Worm (Caenorhabditis elegans) whole organism, young adult: ENCODE results near the gene spp-30.

Source experiments
- B0019.2 ChIP-seq: fragments of 200-800 bp; sonication (Bioruptor generic); conservative IDR thresholded peaks from 2 replicates; pipeline ENCODE4 v1.3.6; 2022; ENCODE audit warnings: missing genetic modification reagents, missing genetic modification characterization, missing compliant biosample characterization
- F55B11.4 ChIP-seq: sonication (generic microtip); optimal IDR thresholded peaks from 2 replicates; lab custom pipeline; 2016; ENCODE audit warnings: missing compliant biosample characterization, missing genetic modification characterization, borderline replicate concordance; ENCODE audit not compliant: insufficient read depth
- F57A8.1 ChIP-seq: fragments of 200-800 bp; sonication (Bioruptor generic); optimal IDR thresholded peaks from 2 replicates; lab custom pipeline; 2018; ENCODE audit warnings: mild to moderate bottlenecking, missing genetic modification characterization, moderate library complexity, missing compliant biosample characterization
- K12H6.12 ChIP-seq: fragments of 200-800 bp; sonication (Bioruptor generic); optimal IDR thresholded peaks from 2 replicates; lab custom pipeline; 2018; ENCODE audit warnings: mild to moderate bottlenecking, missing genetic modification characterization, missing compliant biosample characterization
- Y53G8AR.9 ChIP-seq: fragments of 200-800 bp; sonication (Bioruptor generic); conservative IDR thresholded peaks from 2 replicates; pipeline ENCODE4 v1.3.6; 2022; ENCODE audit warnings: missing genetic modification reagents, missing genetic modification characterization, missing compliant biosample characterization
- ZK185.1 ChIP-seq: sonication (generic microtip); optimal IDR thresholded peaks from 2 replicates; lab custom pipeline; 2016; ENCODE audit warnings: mild to moderate bottlenecking, missing genetic modification characterization, missing compliant biosample characterization; ENCODE audit not compliant: poor library complexity, severe bottlenecking
- ama-1 ChIP-seq, 3 experiments: fragments of 150-350 bp in 1 of 3; sonication (generic microtip) in 2 of 3; optimal IDR thresholded peaks; 2 replicates each; lab custom pipeline; 2014 to 2018; ENCODE audit warnings: missing biosample characterization in 2 of 3, missing genetic modification characterization in 2 of 3, missing genetic modification reagents in 2 of 3
- athp-1 ChIP-seq: sonication (generic microtip); optimal IDR thresholded peaks from 2 replicates; lab custom pipeline; 2017; ENCODE audit warnings: mild to moderate bottlenecking, missing genetic modification characterization, missing compliant biosample characterization
- bed-1 ChIP-seq: fragments of 200-800 bp; sonication (Bioruptor generic); IDR thresholded peaks from 2 replicates; pipeline ENCODE4 v1.3.6; 2022; ENCODE audit warnings: missing genetic modification reagents, missing genetic modification characterization, missing compliant biosample characterization
- cebp-1 ChIP-seq, 2 experiments: fragments of 200-800 bp in 1 of 2; sonication (Bioruptor generic) in 1 of 2; sonication (generic microtip) in 1 of 2; IDR thresholded peaks in 1 of 2; optimal IDR thresholded peaks in 1 of 2; 2 replicates each; pipeline versions ENCODE4 v1.3.6 to Lab custom; 2017 to 2022; ENCODE audit warnings: missing compliant biosample characterization in 2 of 2, missing genetic modification characterization in 2 of 2, mild to moderate bottlenecking in 1 of 2, missing genetic modification reagents in 1 of 2, moderate library complexity in 1 of 2
- die-1 ChIP-seq: sonication (generic microtip); optimal IDR thresholded peaks from 2 replicates; lab custom pipeline; 2016; ENCODE audit warnings: missing genotype, mild to moderate bottlenecking, missing genetic modification characterization, missing compliant biosample characterization
- hrde-1 ChIP-seq: sonication (generic microtip); optimal IDR thresholded peaks from 2 replicates; lab custom pipeline; 2016; ENCODE audit warnings: missing genetic modification characterization, mild to moderate bottlenecking, missing compliant biosample characterization, moderate library complexity, missing genotype, missing genetic modification reagents, borderline replicate concordance
- let-526 ChIP-seq: fragments of 200-800 bp; sonication (Bioruptor generic); IDR thresholded peaks from 2 replicates; pipeline ENCODE4 v1.3.6; 2022; ENCODE audit warnings: missing genetic modification reagents, missing genetic modification characterization, missing compliant biosample characterization
- lin-40 ChIP-seq: sonication (generic microtip); optimal IDR thresholded peaks from 2 replicates; lab custom pipeline; 2016; ENCODE audit warnings: missing genetic modification characterization, mild to moderate bottlenecking, missing compliant biosample characterization, missing genotype, missing genetic modification reagents
- lir-1 ChIP-seq: fragments of 200-800 bp; sonication (Bioruptor generic); conservative IDR thresholded peaks from 2 replicates; pipeline ENCODE4 v1.3.6; 2022; ENCODE audit warnings: missing genetic modification reagents, missing genetic modification characterization, missing compliant biosample characterization
- lsl-1 ChIP-seq: fragments of 200-800 bp; sonication (Bioruptor generic); optimal IDR thresholded peaks from 2 replicates; lab custom pipeline; 2018; ENCODE audit warnings: mild to moderate bottlenecking, missing genetic modification characterization, moderate library complexity, missing compliant biosample characterization
- mes-4 ChIP-seq: sonication (generic microtip); optimal IDR thresholded peaks from 2 replicates; lab custom pipeline; 2016; ENCODE audit warnings: missing genotype, missing genetic modification characterization, missing compliant biosample characterization
- nfya-1 ChIP-seq: sonication (generic microtip); optimal IDR thresholded peaks from 2 replicates; lab custom pipeline; 2017; ENCODE audit warnings: antibody characterized with exemption, missing compliant biosample characterization, missing genetic modification characterization, borderline replicate concordance; ENCODE audit not compliant: insufficient read depth
- nhr-90 ChIP-seq: sonication (generic microtip); optimal IDR thresholded peaks from 2 replicates; lab custom pipeline; 2016; ENCODE audit warnings: missing genotype, mild to moderate bottlenecking, missing genetic modification characterization, missing compliant biosample characterization
- rpc-1 ChIP-seq, 2 experiments: fragments of 150-350 bp in 1 of 2; sonication (generic microtip) in 1 of 2; optimal IDR thresholded peaks; 2 replicates each; lab custom pipeline; 2014 to 2018; ENCODE audit warnings: missing biosample characterization in 1 of 2, missing genetic modification characterization in 1 of 2, missing genetic modification reagents in 1 of 2, missing genotype in 1 of 2
- ztf-25 ChIP-seq: fragments of 200-800 bp; sonication (Bioruptor generic); IDR thresholded peaks from 2 replicates; pipeline ENCODE4 v1.3.6; 2022; ENCODE audit warnings: missing genetic modification reagents, missing genetic modification characterization, missing compliant biosample characterization

Gene spp-30

ce11 chrX:11591620-11592019, 36.9 kb downstream of the spp-30 start, which contains the start of gene F52D10.2:
TSS of gene F52D10.2 (minus strand) at chrX:11591720.
- TF ChIP-seq lin-40 (tag; lab: Kevin White, UChicago): no peak
- no peak for TF ChIP-seq athp-1
- TF ChIP-seq nhr-90: no peak
- no peak for TF ChIP-seq B0019.2 (GFP tag; lab: Robert Waterston, UW)

ce11 chrX:11590545-11590944, 37.9 kb downstream of the spp-30 start:
- TF ChIP-seq let-526 (GFP tag; lab: Robert Waterston, UW) (no peak), ztf-25 (GFP tag; lab: Robert Waterston, UW) (no peak), cebp-1 (GFP tag; IDR thresholded peaks at IDR 0.05; lab: Robert Waterston, UW) (no peak), cebp-1 (tag; optimal IDR thresholded peaks at IDR 0.05; lab: Kevin White, UChicago) (no peak), hrde-1 (tag; lab: Kevin White, UChicago) (no peak), nfya-1 (tag; lab: Kevin White, UChicago) (no peak)

- TF ChIP-seq mes-4: no peak
- no peak for TF ChIP-seq F55B11.4 (tag; lab: Kevin White, UChicago)
- no peak for TF ChIP-seq Y53G8AR.9
- TF ChIP-seq ZK185.1 (tag; lab: Kevin White, UChicago): no peak
- TF ChIP-seq bed-1 (GFP tag; lab: Robert Waterston, UW): no peak
- TF ChIP-seq F57A8.1 (GFP tag; lab: Kevin White, UChicago): no peak
- no peak for TF ChIP-seq nfya-1 (tag; lab: Kevin White, UChicago)
Observed at ce11 chrX:11585894-11586293, 42.6 kb downstream of the spp-30 start.

- TF ChIP-seq die-1 (no peak), lir-1 (GFP tag; lab: Robert Waterston, UW) (no peak), lsl-1 (no peak), rpc-1 (optimal IDR thresholded peaks at IDR 0.05; lab: Kevin White, UChicago) (no peak), rpc-1 (tag; optimal IDR thresholded peaks at IDR 0.05; lab: Kevin White, UChicago) (no peak), K12H6.12 (tag; lab: Kevin White, UChicago) (no peak), ama-1 (optimal IDR thresholded peaks at IDR 0.05; lab: Kevin White, UChicago) (no peak), ama-1 (GFP tag; optimal IDR thresholded peaks at IDR 0.05; lab: Kevin White, UChicago) (no peak)
Observed at ce11 chrX:11585375-11585774, 43.1 kb downstream of the spp-30 start, which contains the start of gene abts-2. TSS of gene abts-2 (plus strand) at chrX:11585675.
